Fruit fly (Drosophila melanogaster) whole organism, wandering third instar larva: ENCODE results near the gene Srrm1.

Source experiments
- Abd-B ChIP-seq: fragments of >200 bp; optimal IDR thresholded peaks from 2 replicates; lab custom pipeline; 2017; ENCODE audit warnings: missing biosample characterization, missing genetic modification characterization
- Dfd ChIP-seq: fragments of >200 bp; optimal IDR thresholded peaks from 2 replicates; lab custom pipeline; 2017; ENCODE audit warnings: missing biosample characterization, missing genetic modification characterization
- Sp1 ChIP-seq: fragments of 200-800 bp; sonication (Bioruptor generic); optimal IDR thresholded peaks from 3 replicates; lab custom pipeline; 2019; ENCODE audit warnings: missing biosample characterization, mild to moderate bottlenecking, missing genetic modification characterization, moderate library complexity
- brk ChIP-seq: fragments of 200-800 bp; sonication (Bioruptor generic); optimal IDR thresholded peaks from 2 replicates; lab custom pipeline; 2016; ENCODE audit warnings: missing biosample characterization, mild to moderate bottlenecking, missing genetic modification characterization
- dmrt93B ChIP-seq: fragments of 200-800 bp; sonication (Bioruptor generic); optimal IDR thresholded peaks from 2 replicates; lab custom pipeline; 2018; ENCODE audit warnings: missing biosample characterization, mild to moderate bottlenecking, missing genetic modification characterization
- fru ChIP-seq: fragments of 200-800 bp; sonication (Bioruptor generic); optimal IDR thresholded peaks from 3 replicates; lab custom pipeline; 2016; ENCODE audit warnings: missing biosample characterization, mild to moderate bottlenecking, missing genetic modification characterization
- h ChIP-seq: fragments of 200-800 bp; sonication (Bioruptor generic); optimal IDR thresholded peaks from 3 replicates; lab custom pipeline; 2016; ENCODE audit warnings: missing biosample characterization, mild to moderate bottlenecking, missing genetic modification characterization
- pan ChIP-seq: fragments of >200 bp; optimal IDR thresholded peaks from 2 replicates; lab custom pipeline; 2017

- TF ChIP-seq Dfd (GFP tag; lab: Kevin White, UChicago) (no peak), fru (no peak), dmrt93B (no peak), Sp1 (no peak), h (GFP tag; lab: Kevin White, UChicago) (no peak), brk (GFP tag; lab: Kevin White, UChicago) (no peak), pan (lab: Kevin White, UChicago) (no peak), Abd-B (no peak)
Measured at dm6 chr3L:13068293-13068692, 31.7 kb downstream of the Srrm1 start.
